Worm (Caenorhabditis elegans) whole organism, mixed stage, embryonic: ENCODE data around the gene srh-195.

Source experiments
- bed-3 ChIP-seq: fragments of 200-800 bp; sonication (Bioruptor generic); optimal IDR thresholded peaks from 3 replicates; lab custom pipeline; 2018; ENCODE audit warnings: mild to moderate bottlenecking, missing genetic modification characterization, moderate library complexity, missing compliant biosample characterization
- ceh-43 ChIP-seq: fragments of 200-800 bp; sonication (Bioruptor generic); optimal IDR thresholded peaks from 2 replicates; lab custom pipeline; 2018; ENCODE audit warnings: mild to moderate bottlenecking, missing genetic modification characterization, moderate library complexity, missing compliant biosample characterization
- cnd-1 ChIP-seq: fragments of 200-800 bp; sonication (Bioruptor generic); optimal IDR thresholded peaks from 2 replicates; lab custom pipeline; 2018; ENCODE audit warnings: mild to moderate bottlenecking, missing genetic modification characterization, missing compliant biosample characterization
- drap-1 ChIP-seq: fragments of 200-800 bp; sonication (Bioruptor generic); optimal IDR thresholded peaks from 3 replicates; lab custom pipeline; 2018; ENCODE audit warnings: mild to moderate bottlenecking, missing genetic modification characterization, missing compliant biosample characterization
- ham-2 ChIP-seq: fragments of 200-800 bp; sonication (Bioruptor generic); optimal IDR thresholded peaks from 2 replicates; lab custom pipeline; 2018; ENCODE audit warnings: mild to moderate bottlenecking, missing genetic modification characterization, missing compliant biosample characterization
- lin-13 ChIP-seq: fragments of 150-350 bp; optimal IDR thresholded peaks from 2 replicates; lab custom pipeline; 2014; ENCODE audit warnings: missing biosample characterization, missing genetic modification characterization
- nhr-237 ChIP-seq: fragments of 150-350 bp; optimal IDR thresholded peaks from 2 replicates; lab custom pipeline; 2014; ENCODE audit warnings: missing biosample characterization, missing genetic modification characterization
- nhr-28 ChIP-seq: fragments of 150-350 bp; optimal IDR thresholded peaks from 2 replicates; lab custom pipeline; 2014; ENCODE audit warnings: missing biosample characterization, missing genetic modification characterization
- sem-2 ChIP-seq: fragments of 200-800 bp; sonication (Bioruptor generic); optimal IDR thresholded peaks from 2 replicates; lab custom pipeline; 2018; ENCODE audit warnings: mild to moderate bottlenecking, missing genetic modification characterization, missing compliant biosample characterization
- snpc-4 ChIP-seq: fragments of 150-350 bp; optimal IDR thresholded peaks from 2 replicates; lab custom pipeline; 2014; ENCODE audit warnings: missing biosample characterization, missing genetic modification characterization
- sptf-1 ChIP-seq: sonication (generic microtip); optimal IDR thresholded peaks from 2 replicates; lab custom pipeline; 2017; ENCODE audit warnings: mild to moderate bottlenecking, missing genetic modification characterization, moderate library complexity, missing compliant biosample characterization
- unc-120 ChIP-seq: sonication (generic microtip); optimal IDR thresholded peaks from 2 replicates; lab custom pipeline; 2017; ENCODE audit warnings: missing genetic modification characterization, missing compliant biosample characterization; ENCODE audit not compliant: poor library complexity, severe bottlenecking
- unc-62 ChIP-seq: fragments of 150-350 bp; optimal IDR thresholded peaks from 2 replicates; lab custom pipeline; 2014; ENCODE audit warnings: missing biosample characterization, missing genetic modification reagents, missing genetic modification characterization

DNA sequence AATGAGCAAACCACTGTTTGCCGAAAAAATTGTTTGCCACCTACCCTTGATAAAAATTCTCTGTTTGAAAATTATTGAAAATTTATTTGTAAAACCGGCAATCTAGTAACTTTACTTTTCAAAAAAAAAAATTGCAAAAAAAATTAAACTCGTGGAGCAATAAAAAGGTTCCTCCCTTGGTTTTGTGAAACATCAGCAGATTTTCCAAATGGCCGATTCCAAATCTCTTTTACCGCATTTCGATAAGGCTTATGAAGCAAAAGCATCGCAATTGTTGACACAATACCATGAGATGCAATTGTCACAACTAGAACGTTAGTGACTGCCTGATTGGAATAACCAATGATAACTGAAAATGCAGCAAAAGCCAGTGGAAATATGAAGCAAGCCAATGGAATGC, 2.2 kb downstream of the srh-195 start:
- TF ChIP-seq ham-2 (GFP tag; lab: Kevin White, UChicago) (no peak), unc-62 (no peak), cnd-1 (tag; lab: Kevin White, UChicago) (no peak), bed-3 (GFP tag; lab: Kevin White, UChicago) (no peak), drap-1 (GFP tag; lab: Kevin White, UChicago) (no peak), snpc-4 (tag; lab: Kevin White, UChicago) (no peak), sem-2 (GFP tag; lab: Kevin White, UChicago) (no peak), ceh-43 (GFP tag; lab: Kevin White, UChicago) (no peak), nhr-28 (tag; lab: Kevin White, UChicago) (no peak), lin-13 (tag; lab: Kevin White, UChicago) (no peak), sptf-1 (no peak), unc-120 (tag; lab: Kevin White, UChicago) (no peak), nhr-237 (no peak)
